Fruit fly (Drosophila melanogaster): Measurements from ENCODE around the gene hwt.

Gene hwt

DNA sequence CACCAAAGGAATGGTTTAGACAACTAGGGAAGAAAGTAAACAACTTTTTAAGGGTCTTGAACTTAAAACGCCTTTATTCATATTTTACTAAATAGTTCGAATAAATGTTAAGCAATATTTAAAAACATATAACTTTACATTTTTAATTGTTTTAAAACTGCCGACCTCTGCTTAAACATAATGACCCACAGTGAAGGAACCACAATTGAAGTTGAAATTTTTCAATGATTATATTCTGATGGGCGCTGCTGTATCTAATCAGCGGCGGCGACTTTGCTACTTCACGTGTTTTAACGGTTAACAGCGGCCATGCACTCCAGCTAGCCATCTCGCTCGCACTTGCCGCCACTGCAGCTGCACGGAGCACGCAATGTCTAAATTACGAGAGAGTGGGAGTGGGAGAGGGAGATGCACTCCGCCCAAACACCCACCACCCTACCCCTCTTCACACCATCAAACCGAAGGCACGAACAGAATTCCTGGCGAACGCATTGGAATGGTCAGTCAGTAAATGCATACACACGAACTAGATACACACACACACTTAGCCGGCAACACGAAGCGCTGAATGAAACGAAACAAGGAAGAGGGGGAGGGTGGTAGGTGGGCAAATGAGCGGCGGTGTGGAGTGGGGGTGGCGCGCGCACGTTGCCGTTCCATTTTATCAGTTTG lies 10.6 kb upstream of the hwt start (continued):
- peak; percentile 73 for TF ChIP-seq unpg (GFP tag; optimal IDR thresholded peaks at IDR 0.05)
- TF ChIP-seq Dbx (GFP tag; IDR thresholded peaks at IDR 0.05): no peak
- peak; percentile 96 for TF ChIP-seq D19A (tag; optimal IDR thresholded peaks at IDR 0.05)
- TF ChIP-seq CG12391 (tag; optimal IDR thresholded peaks at IDR 0.05): peak; percentile 73
- peak; percentile 70 for TF ChIP-seq lab (GFP tag; optimal IDR thresholded peaks at IDR 0.05)
- TF ChIP-seq Lpt (GFP tag; optimal IDR thresholded peaks at IDR 0.05): no peak
- TF ChIP-seq kni (GFP tag; optimal IDR thresholded peaks at IDR 0.05): peak; percentile 79
- TF ChIP-seq Xbp1 (GFP tag; optimal IDR thresholded peaks at IDR 0.05): peak; percentile 53
- 0 out of 2 replicates have a peak, but pooled peaks have one; percentile 8 for TF ChIP-seq klu (GFP tag; IDR thresholded peaks at IDR 0.05)
- peak; percentile 16 to 45 for TF ChIP-seq Pdp1 (GFP tag; optimal IDR thresholded peaks at IDR 0.05)
- TF ChIP-seq phol (tag; optimal IDR thresholded peaks at IDR 0.05): peak; percentile 79
- TF ChIP-seq CG12744 (GFP tag; optimal IDR thresholded peaks at IDR 0.05): peak; percentile 19
- no peak for TF ChIP-seq CG4328 (GFP tag; optimal IDR thresholded peaks at IDR 0.05)
- peak; percentile 15 for TF ChIP-seq CG8359 (GFP tag; optimal IDR thresholded peaks at IDR 0.05; ENCODE audit: borderline replicate concordance)
- peak; percentile 38 for TF ChIP-seq odd (GFP tag; optimal IDR thresholded peaks at IDR 0.05)
- TF ChIP-seq H2.0 (GFP tag; IDR thresholded peaks at IDR 0.05): 0 out of 2 replicates have a peak, but pooled peaks have one; percentile 34
- TF ChIP-seq CG15011 (GFP tag; optimal IDR thresholded peaks at IDR 0.05): peak; percentile 58
- peak; percentile 1 for TF ChIP-seq tup (GFP tag; optimal IDR thresholded peaks at IDR 0.05)
- TF ChIP-seq NfI (GFP tag; optimal IDR thresholded peaks at IDR 0.05): peak; percentile 43
- peak; percentile 15; the same call in 1 of the 2 replicates for TF ChIP-seq ssp (GFP tag; IDR thresholded peaks at IDR 0.05)
- TF ChIP-seq CG4404 (GFP tag; IDR thresholded peaks at IDR 0.05): no peak
- TF ChIP-seq CG2875 (GFP tag; optimal IDR thresholded peaks at IDR 0.05): peak; percentile 57
- peak; percentile 40 for TF ChIP-seq CG17385 (GFP tag; optimal IDR thresholded peaks at IDR 0.05)
- peak; percentile 3 for TF ChIP-seq CG12299 (tag; optimal IDR thresholded peaks at IDR 0.05)
- peak; percentile 3 for TF ChIP-seq CG10147 (GFP tag; optimal IDR thresholded peaks at IDR 0.05)
- peak; percentile 74 for TF ChIP-seq CG18262 (tag; optimal IDR thresholded peaks at IDR 0.05)
- no peak for TF ChIP-seq Six4 (GFP tag; optimal IDR thresholded peaks at IDR 0.05)
- TF ChIP-seq corto (GFP tag; optimal IDR thresholded peaks at IDR 0.05): no peak
- TF ChIP-seq hkb (optimal IDR thresholded peaks at IDR 0.05): no peak
- TF ChIP-seq hkb (GFP tag; IDR thresholded peaks at IDR 0.05): peak; percentile 35; the same call in 1 of the 2 replicates
- TF ChIP-seq esg (GFP tag; conservative IDR thresholded peaks at IDR 0.05): peak; percentile 33; the same call in 1 of the 2 replicates
- TF ChIP-seq jing (GFP tag; optimal IDR thresholded peaks at IDR 0.05): peak; percentile 34
- peak; percentile 28 for TF ChIP-seq org-1 (GFP tag; optimal IDR thresholded peaks at IDR 0.05)
- TF ChIP-seq Hmr (GFP tag; optimal IDR thresholded peaks at IDR 0.05): peak; percentile 59
- TF ChIP-seq CG8478 (optimal IDR thresholded peaks at IDR 0.05): peak; percentile 83
- TF ChIP-seq CG8388 (GFP tag; optimal IDR thresholded peaks at IDR 0.05): peak; percentile 61
- peak; percentile 64 for TF ChIP-seq Fer1 (GFP tag; optimal IDR thresholded peaks at IDR 0.05)
- peak; percentile 4 for TF ChIP-seq HLH54F (GFP tag; optimal IDR thresholded peaks at IDR 0.05)
- TF ChIP-seq HHEX (GFP tag; optimal IDR thresholded peaks at IDR 0.05): peak; percentile 54
- TF ChIP-seq CG13424 (tag; optimal IDR thresholded peaks at IDR 0.05): peak; percentile 80
- TF ChIP-seq lola (GFP tag; optimal IDR thresholded peaks at IDR 0.05): peak in 1 of 3 experiments; percentile 61
- no peak for TF ChIP-seq lov (optimal IDR thresholded peaks at IDR 0.05)
- no peak for TF ChIP-seq lov (GFP tag; IDR thresholded peaks at IDR 0.05)
- no peak for TF ChIP-seq usp (GFP tag; optimal IDR thresholded peaks at IDR 0.05)
- no peak for TF ChIP-seq CG30020 (tag; optimal IDR thresholded peaks at IDR 0.05)
- peak; percentile 40 for TF ChIP-seq CG13775 (GFP tag; optimal IDR thresholded peaks at IDR 0.05)
- no peak for TF ChIP-seq ci (GFP tag; IDR thresholded peaks at IDR 0.05)
- no peak for TF ChIP-seq CG17612 (GFP tag; IDR thresholded peaks at IDR 0.05)
- no peak for TF ChIP-seq CG3065 (GFP tag; optimal IDR thresholded peaks at IDR 0.05)
